Worm (Caenorhabditis elegans) whole organism, midembryonic: Measurements from ENCODE around the gene T12D8.10.

Experiments
- cog-1 ChIP-seq: sonication (generic microtip); optimal IDR thresholded peaks from 2 replicates; lab custom pipeline; 2016; ENCODE audit warnings: missing genetic modification characterization, missing compliant biosample characterization
- flt-1 ChIP-seq: fragments of 200-800 bp; sonication (Bioruptor generic); IDR thresholded peaks from 2 replicates; pipeline ENCODE4 v1.3.6; 2022; ENCODE audit warnings: missing genetic modification characterization, missing compliant biosample characterization
- klf-2 ChIP-seq: fragments of 200-800 bp; sonication (Bioruptor generic); conservative IDR thresholded peaks from 2 replicates; pipeline ENCODE4 v1.3.6; 2022; ENCODE audit warnings: missing genetic modification reagents, missing genetic modification characterization, missing compliant biosample characterization
- med-1 ChIP-seq: sonication (generic microtip); optimal IDR thresholded peaks from 2 replicates; lab custom pipeline; 2017; ENCODE audit warnings: missing genetic modification characterization, mild to moderate bottlenecking, missing compliant biosample characterization, antibody characterized with exemption, missing genetic modification reagents; ENCODE audit not compliant: insufficient read depth
- ref-1 ChIP-seq: fragments of 200-800 bp; sonication (Bioruptor generic); conservative IDR thresholded peaks from 2 replicates; pipeline ENCODE4 v1.3.6; 2022; ENCODE audit warnings: missing genetic modification reagents, missing genetic modification characterization, missing compliant biosample characterization
- tab-1 ChIP-seq: fragments of 200-800 bp; sonication (Bioruptor generic); IDR thresholded peaks from 2 replicates; pipeline ENCODE4 v1.3.6; 2022; ENCODE audit warnings: missing genetic modification characterization, missing compliant biosample characterization
- ztf-23 ChIP-seq: fragments of 200-800 bp; sonication (Bioruptor generic); IDR thresholded peaks from 2 replicates; pipeline ENCODE4 v1.3.6; 2022; ENCODE audit warnings: missing genetic modification reagents, missing genetic modification characterization, missing compliant biosample characterization

DNA sequence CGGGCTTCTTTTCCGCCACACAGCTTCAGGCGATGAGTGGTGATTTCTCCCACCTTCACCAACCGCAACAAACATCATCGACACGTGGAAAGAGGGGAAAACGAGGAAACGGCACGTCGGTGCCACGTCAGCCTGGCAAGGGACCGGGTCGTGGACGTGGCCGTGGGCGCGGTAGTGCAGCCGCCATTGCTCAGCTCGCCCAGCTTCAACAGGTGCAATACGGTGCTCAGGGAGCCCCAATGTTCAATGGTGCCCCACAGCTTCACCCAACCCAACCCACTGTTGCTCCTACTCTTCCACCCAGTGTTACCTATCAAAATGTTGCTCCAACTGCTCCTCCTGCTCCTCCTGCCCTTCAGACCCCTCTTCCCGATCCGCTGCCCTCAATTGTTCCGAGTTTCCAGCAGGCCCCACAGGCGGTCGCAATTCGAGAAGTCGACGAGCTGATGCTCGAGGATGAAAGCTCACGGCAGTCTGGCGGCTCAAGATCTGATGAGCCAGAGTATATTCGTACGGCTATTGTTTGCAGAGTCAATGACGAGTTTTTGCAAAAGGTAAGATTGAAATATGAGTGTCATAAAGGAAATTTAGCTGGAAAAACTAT lies 3.9 kb upstream of the T12D8.10 start:
- TF ChIP-seq cog-1 (tag; lab: Kevin White, UChicago) (no peak), med-1 (no peak), ref-1 (GFP tag; lab: Robert Waterston, UW) (no peak), klf-2 (no peak), tab-1 (GFP tag; lab: Robert Waterston, UW) (no peak), ztf-23 (GFP tag; lab: Robert Waterston, UW) (no peak), flt-1 (GFP tag; lab: Robert Waterston, UW) (peak; percentile 48; the same call in 1 of the 2 replicates)
